Worm (Caenorhabditis elegans) whole organism, young adult: Measurements from ENCODE around the gene nspb-1.

Experiments used
- D2030.7 ChIP-seq: fragments of 200-800 bp; sonication (Bioruptor generic); IDR thresholded peaks from 2 replicates; pipeline ENCODE4 v1.3.6; 2022; ENCODE audit warnings: missing genetic modification reagents, missing genetic modification characterization, missing compliant biosample characterization
- F23B12.7 ChIP-seq: sonication (generic microtip); optimal IDR thresholded peaks from 2 replicates; lab custom pipeline; 2017; ENCODE audit warnings: missing genetic modification characterization, mild to moderate bottlenecking, missing compliant biosample characterization, antibody characterized with exemption, moderate library complexity; ENCODE audit not compliant: insufficient read depth
- Y53F4B.3 ChIP-seq: fragments of 200-800 bp; sonication (Bioruptor generic); IDR thresholded peaks from 2 replicates; pipeline ENCODE4 v1.3.6; 2022; ENCODE audit warnings: missing genetic modification reagents, missing genetic modification characterization, missing compliant biosample characterization
- ceh-40 ChIP-seq: fragments of 200-800 bp; sonication (Bioruptor generic); IDR thresholded peaks from 2 replicates; pipeline ENCODE4 v1.3.6; 2022; ENCODE audit warnings: missing genetic modification characterization, missing compliant biosample characterization
- him-1 ChIP-seq: sonication (generic microtip); optimal IDR thresholded peaks from 2 replicates; lab custom pipeline; 2016; ENCODE audit warnings: missing genotype, missing genetic modification reagents, missing genetic modification characterization, missing compliant biosample characterization
- hsf-1 ChIP-seq: fragments of 200-800 bp; sonication (Bioruptor generic); IDR thresholded peaks from 2 replicates; pipeline ENCODE4 v1.3.6; 2022; ENCODE audit warnings: missing genetic modification reagents, missing genetic modification characterization, missing compliant biosample characterization
- lin-35 ChIP-seq, 3 experiments: fragments of 150-350 bp in 2 of 3; sonication (generic microtip) in 1 of 3; optimal IDR thresholded peaks; 2 replicates each; lab custom pipeline; 2014 to 2018; ENCODE audit warnings: missing biosample characterization in 3 of 3, missing genetic modification characterization in 3 of 3, missing genetic modification reagents in 3 of 3
- nhr-90 ChIP-seq: sonication (generic microtip); optimal IDR thresholded peaks from 2 replicates; lab custom pipeline; 2016; ENCODE audit warnings: missing genotype, mild to moderate bottlenecking, missing genetic modification characterization, missing compliant biosample characterization
- repo-1 ChIP-seq: sonication (generic microtip); optimal IDR thresholded peaks from 2 replicates; lab custom pipeline; 2017; ENCODE audit warnings: mild to moderate bottlenecking, missing genetic modification characterization, missing compliant biosample characterization
- unc-130 ChIP-seq: sonication (generic microtip); optimal IDR thresholded peaks from 2 replicates; lab custom pipeline; 2016; ENCODE audit warnings: missing genetic modification reagents, missing genetic modification characterization, missing compliant biosample characterization
- ztf-6 ChIP-seq: fragments of 200-800 bp; sonication (Bioruptor generic); IDR thresholded peaks from 2 replicates; pipeline ENCODE4 v1.3.6; 2022; ENCODE audit warnings: missing genetic modification reagents, missing genetic modification characterization, missing compliant biosample characterization

- no peak for TF ChIP-seq F23B12.7
- no peak for TF ChIP-seq him-1
- no peak for TF ChIP-seq lin-35 (GFP tag; optimal IDR thresholded peaks at IDR 0.05; lab: Kevin White, UChicago)
- TF ChIP-seq nhr-90 (tag; lab: Kevin White, UChicago): no peak
- TF ChIP-seq ceh-40 (GFP tag; lab: Robert Waterston, UW): no peak
- TF ChIP-seq hsf-1: no peak
- TF ChIP-seq Y53F4B.3 (GFP tag; lab: Robert Waterston, UW): no peak
- no peak for TF ChIP-seq ztf-6 (GFP tag; lab: Robert Waterston, UW)
- no peak for TF ChIP-seq unc-130 (GFP tag; lab: Kevin White, UChicago)
- no peak for TF ChIP-seq repo-1 (tag; lab: Kevin White, UChicago)
- no peak for TF ChIP-seq D2030.7 (GFP tag; lab: Robert Waterston, UW)
These were observed 15.0 kb upstream of the nspb-1 start, which contains the start of gene nstp-2 for ce11 chrIV:6605863-6606262.
